Worm (Caenorhabditis elegans) whole organism, mixed stage, embryonic: ENCODE data around the gene F01D5.10.

Experiments
- M03D4.4 ChIP-seq: sonication (generic microtip); optimal IDR thresholded peaks from 2 replicates; lab custom pipeline; 2017; ENCODE audit warnings: mild to moderate bottlenecking, missing genetic modification characterization, missing compliant biosample characterization
- bed-3 ChIP-seq: fragments of 200-800 bp; sonication (Bioruptor generic); optimal IDR thresholded peaks from 3 replicates; lab custom pipeline; 2018; ENCODE audit warnings: mild to moderate bottlenecking, missing genetic modification characterization, moderate library complexity, missing compliant biosample characterization
- blmp-1 ChIP-seq: fragments of 150-350 bp; optimal IDR thresholded peaks from 2 replicates; lab custom pipeline; 2014; ENCODE audit warnings: missing biosample characterization, missing genetic modification characterization
- ceh-39 ChIP-seq: fragments of 150-350 bp; optimal IDR thresholded peaks from 2 replicates; lab custom pipeline; 2014; ENCODE audit warnings: missing biosample characterization, missing genetic modification characterization
- ceh-43 ChIP-seq: fragments of 200-800 bp; sonication (Bioruptor generic); optimal IDR thresholded peaks from 2 replicates; lab custom pipeline; 2018; ENCODE audit warnings: mild to moderate bottlenecking, missing genetic modification characterization, moderate library complexity, missing compliant biosample characterization
- ceh-83 ChIP-seq: fragments of 200-800 bp; sonication (Bioruptor generic); optimal IDR thresholded peaks from 2 replicates; lab custom pipeline; 2018; ENCODE audit warnings: mild to moderate bottlenecking, missing genetic modification characterization, missing compliant biosample characterization
- ces-1 ChIP-seq: fragments of 150-350 bp; optimal IDR thresholded peaks from 2 replicates; lab custom pipeline; 2014; ENCODE audit warnings: missing biosample characterization, missing genetic modification reagents, missing genetic modification characterization
- cnd-1 ChIP-seq: fragments of 200-800 bp; sonication (Bioruptor generic); optimal IDR thresholded peaks from 2 replicates; lab custom pipeline; 2018; ENCODE audit warnings: mild to moderate bottlenecking, missing genetic modification characterization, missing compliant biosample characterization
- drap-1 ChIP-seq: fragments of 200-800 bp; sonication (Bioruptor generic); optimal IDR thresholded peaks from 3 replicates; lab custom pipeline; 2018; ENCODE audit warnings: mild to moderate bottlenecking, missing genetic modification characterization, missing compliant biosample characterization
- elt-1 ChIP-seq: sonication (generic microtip); optimal IDR thresholded peaks from 2 replicates; lab custom pipeline; 2017; ENCODE audit warnings: missing genetic modification characterization, mild to moderate bottlenecking, missing compliant biosample characterization, antibody characterized with exemption, moderate library complexity, borderline replicate concordance; ENCODE audit not compliant: insufficient read depth
- elt-3 ChIP-seq: fragments of 150-350 bp; optimal IDR thresholded peaks from 2 replicates; lab custom pipeline; 2014; ENCODE audit warnings: missing biosample characterization, missing genetic modification characterization
- flh-1 ChIP-seq: fragments of 200-800 bp; sonication (Bioruptor generic); optimal IDR thresholded peaks from 2 replicates; lab custom pipeline; 2018; ENCODE audit warnings: mild to moderate bottlenecking, missing genetic modification characterization, moderate library complexity, missing compliant biosample characterization
- ham-2 ChIP-seq: fragments of 200-800 bp; sonication (Bioruptor generic); optimal IDR thresholded peaks from 2 replicates; lab custom pipeline; 2018; ENCODE audit warnings: mild to moderate bottlenecking, missing genetic modification characterization, missing compliant biosample characterization
- hlh-1 ChIP-seq: fragments of 150-350 bp; optimal IDR thresholded peaks from 2 replicates; lab custom pipeline; 2014; ENCODE audit warnings: missing biosample characterization, missing genetic modification reagents, missing genetic modification characterization
- lin-13 ChIP-seq: fragments of 150-350 bp; optimal IDR thresholded peaks from 2 replicates; lab custom pipeline; 2014; ENCODE audit warnings: missing biosample characterization, missing genetic modification characterization
- lin-32 ChIP-seq: fragments of 200-800 bp; sonication (Bioruptor generic); optimal IDR thresholded peaks from 2 replicates; lab custom pipeline; 2018; ENCODE audit warnings: mild to moderate bottlenecking, missing genetic modification characterization, missing compliant biosample characterization
- lsy-2 ChIP-seq: fragments of 150-350 bp; optimal IDR thresholded peaks from 2 replicates; lab custom pipeline; 2014; ENCODE audit warnings: missing biosample characterization, missing genetic modification characterization
- mab-5 ChIP-seq: fragments of 150-350 bp; optimal IDR thresholded peaks from 2 replicates; lab custom pipeline; 2014; ENCODE audit warnings: missing biosample characterization, missing genetic modification characterization
- mep-1 ChIP-seq: fragments of 150-350 bp; optimal IDR thresholded peaks from 2 replicates; lab custom pipeline; 2017; ENCODE audit warnings: missing biosample characterization, missing genetic modification reagents, missing genetic modification characterization, inconsistent platforms
- mls-2 ChIP-seq: sonication (generic microtip); optimal IDR thresholded peaks from 2 replicates; lab custom pipeline; 2016; ENCODE audit warnings: mild to moderate bottlenecking, missing genetic modification characterization, moderate library complexity, missing compliant biosample characterization
- nhr-12 ChIP-seq: fragments of 150-350 bp; optimal IDR thresholded peaks from 2 replicates; lab custom pipeline; 2014; ENCODE audit warnings: missing biosample characterization, missing genetic modification characterization
- nhr-2 ChIP-seq: fragments of 150-350 bp; optimal IDR thresholded peaks from 2 replicates; lab custom pipeline; 2014; ENCODE audit warnings: missing biosample characterization, missing genetic modification characterization
- nhr-237 ChIP-seq: fragments of 150-350 bp; optimal IDR thresholded peaks from 2 replicates; lab custom pipeline; 2014; ENCODE audit warnings: missing biosample characterization, missing genetic modification characterization
- nhr-28 ChIP-seq: fragments of 150-350 bp; optimal IDR thresholded peaks from 2 replicates; lab custom pipeline; 2014; ENCODE audit warnings: missing biosample characterization, missing genetic modification characterization
- nhr-76 ChIP-seq: sonication (generic microtip); optimal IDR thresholded peaks from 2 replicates; lab custom pipeline; 2017; ENCODE audit warnings: missing biosample characterization, missing genetic modification characterization
- pha-4 ChIP-seq: fragments of 150-350 bp; optimal IDR thresholded peaks from 2 replicates; lab custom pipeline; 2018; ENCODE audit warnings: missing biosample characterization, missing genetic modification reagents, missing genetic modification characterization
- sem-2 ChIP-seq: fragments of 200-800 bp; sonication (Bioruptor generic); optimal IDR thresholded peaks from 2 replicates; lab custom pipeline; 2018; ENCODE audit warnings: mild to moderate bottlenecking, missing genetic modification characterization, missing compliant biosample characterization
- snpc-4 ChIP-seq: fragments of 150-350 bp; optimal IDR thresholded peaks from 2 replicates; lab custom pipeline; 2014; ENCODE audit warnings: missing biosample characterization, missing genetic modification characterization
- sptf-1 ChIP-seq: sonication (generic microtip); optimal IDR thresholded peaks from 2 replicates; lab custom pipeline; 2017; ENCODE audit warnings: mild to moderate bottlenecking, missing genetic modification characterization, moderate library complexity, missing compliant biosample characterization
- tbx-8 ChIP-seq: fragments of 200-800 bp; sonication (Bioruptor generic); optimal IDR thresholded peaks from 2 replicates; lab custom pipeline; 2018; ENCODE audit warnings: mild to moderate bottlenecking, missing genetic modification characterization, moderate library complexity, missing compliant biosample characterization
- unc-120 ChIP-seq: sonication (generic microtip); optimal IDR thresholded peaks from 2 replicates; lab custom pipeline; 2017; ENCODE audit warnings: missing genetic modification characterization, missing compliant biosample characterization; ENCODE audit not compliant: poor library complexity, severe bottlenecking
- unc-39 ChIP-seq: fragments of 150-350 bp; optimal IDR thresholded peaks from 2 replicates; lab custom pipeline; 2014; ENCODE audit warnings: missing biosample characterization, missing genetic modification characterization
- unc-62 ChIP-seq: fragments of 150-350 bp; optimal IDR thresholded peaks from 2 replicates; lab custom pipeline; 2014; ENCODE audit warnings: missing biosample characterization, missing genetic modification reagents, missing genetic modification characterization
- zip-8 ChIP-seq: fragments of 150-350 bp; optimal IDR thresholded peaks from 2 replicates; lab custom pipeline; 2014; ENCODE audit warnings: missing biosample characterization, missing genetic modification characterization
- ztf-11 ChIP-seq: fragments of 150-350 bp; optimal IDR thresholded peaks from 2 replicates; lab custom pipeline; 2014; ENCODE audit warnings: missing biosample characterization, missing genetic modification characterization

F01D5.10 gene

DNA sequence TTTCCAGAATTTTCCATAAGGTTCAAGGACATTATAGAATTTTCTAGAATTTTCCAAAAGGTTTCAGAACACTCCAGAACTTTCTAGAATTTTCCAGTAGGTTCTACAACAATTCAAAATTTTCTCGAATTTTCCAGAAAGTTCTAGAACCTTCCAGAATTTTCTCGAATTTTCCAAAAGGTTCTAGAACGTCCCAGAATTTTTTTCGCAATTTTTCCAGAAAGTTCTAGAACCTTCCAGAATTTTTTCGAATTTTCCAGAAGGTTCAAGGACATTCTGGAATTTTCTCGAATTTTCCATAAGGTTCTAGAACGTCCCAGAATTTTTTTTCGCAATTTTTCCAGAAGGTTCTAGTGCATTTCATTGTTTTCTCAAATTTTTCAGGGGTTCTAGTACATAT is 43.4 kb downstream of the F01D5.10 start:
- TF ChIP-seq mls-2 (tag; lab: Kevin White, UChicago) (no peak), zip-8 (no peak), unc-39 (tag; lab: Kevin White, UChicago) (no peak), lsy-2 (tag; lab: Kevin White, UChicago) (no peak), elt-1 (tag; lab: Kevin White, UChicago) (no peak), sem-2 (GFP tag; lab: Kevin White, UChicago) (no peak), unc-120 (tag; lab: Kevin White, UChicago) (no peak), ceh-43 (GFP tag; lab: Kevin White, UChicago) (no peak), tbx-8 (GFP tag; lab: Kevin White, UChicago) (no peak), nhr-76 (tag; lab: Kevin White, UChicago) (no peak), nhr-12 (tag; lab: Kevin White, UChicago) (no peak), elt-3 (no peak), snpc-4 (tag; lab: Kevin White, UChicago) (no peak), nhr-237 (tag; lab: Kevin White, UChicago) (no peak), ceh-83 (GFP tag; lab: Kevin White, UChicago) (no peak)

DNA sequence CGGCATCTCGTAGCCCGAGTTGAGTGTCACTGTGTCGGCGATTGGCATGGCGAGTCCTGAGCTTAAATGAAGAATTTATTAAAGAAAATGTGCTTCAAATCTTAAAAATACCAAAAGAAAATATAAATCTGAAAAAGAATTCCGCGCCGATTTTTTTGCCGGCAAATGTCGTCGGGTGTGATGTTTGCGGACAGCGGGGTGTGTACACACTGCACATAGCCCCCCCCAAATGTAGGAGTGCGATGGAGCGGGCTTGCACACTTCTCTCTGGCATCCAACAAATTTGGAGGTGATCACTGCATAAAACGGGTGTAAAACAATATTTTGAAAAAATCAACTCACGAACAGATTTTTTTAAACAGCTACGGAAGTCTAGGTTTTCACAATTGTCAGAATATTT is 45.0 kb downstream of the F01D5.10 start, which contains the start of gene Y39G8B.2:
Gene Y39G8B.2 (minus strand): TSS at position 61 of the 400 bp plus-strand sequence.
- TF ChIP-seq lsy-2 (tag; lab: Kevin White, UChicago) (peak; percentile 86), lin-32 (GFP tag; lab: Kevin White, UChicago) (no peak), ham-2 (peak; percentile 67), mls-2 (tag; lab: Kevin White, UChicago) (peak; percentile 70), cnd-1 (tag; lab: Kevin White, UChicago) (peak; percentile 78), bed-3 (GFP tag; lab: Kevin White, UChicago) (no peak), unc-120 (tag; lab: Kevin White, UChicago) (peak; percentile 96), sptf-1 (tag; lab: Kevin White, UChicago) (peak; percentile 82), sem-2 (GFP tag; lab: Kevin White, UChicago) (no peak), ztf-11 (peak; percentile 41), lin-13 (peak; percentile 91), nhr-237 (tag; lab: Kevin White, UChicago) (peak; percentile 79), blmp-1 (tag; lab: Kevin White, UChicago) (no peak), mab-5 (tag; lab: Kevin White, UChicago) (no peak), nhr-12 (tag; lab: Kevin White, UChicago) (no peak), hlh-1 (peak; percentile 47), flh-1 (no peak), elt-3 (no peak), nhr-76 (tag; lab: Kevin White, UChicago) (no peak), unc-39 (tag; lab: Kevin White, UChicago) (no peak), ceh-43 (GFP tag; lab: Kevin White, UChicago) (peak; percentile 38), ceh-39 (tag; lab: Kevin White, UChicago) (peak; percentile 66), tbx-8 (GFP tag; lab: Kevin White, UChicago) (peak; percentile 30), elt-1 (tag; lab: Kevin White, UChicago) (no peak), snpc-4 (tag; lab: Kevin White, UChicago) (no peak), M03D4.4 (tag; lab: Kevin White, UChicago) (peak; percentile 34), zip-8 (no peak), drap-1 (GFP tag; lab: Kevin White, UChicago) (peak; percentile 66), nhr-2 (tag; lab: Kevin White, UChicago) (no peak), unc-62 (GFP tag; lab: Kevin White, UChicago) (peak; percentile 13), mep-1 (tag; lab: Kevin White, UChicago) (peak; percentile 82), ces-1 (peak; percentile 55), nhr-28 (tag; lab: Kevin White, UChicago) (no peak), pha-4 (peak; percentile 90), ceh-83 (GFP tag; lab: Kevin White, UChicago) (peak; percentile 52)

DNA sequence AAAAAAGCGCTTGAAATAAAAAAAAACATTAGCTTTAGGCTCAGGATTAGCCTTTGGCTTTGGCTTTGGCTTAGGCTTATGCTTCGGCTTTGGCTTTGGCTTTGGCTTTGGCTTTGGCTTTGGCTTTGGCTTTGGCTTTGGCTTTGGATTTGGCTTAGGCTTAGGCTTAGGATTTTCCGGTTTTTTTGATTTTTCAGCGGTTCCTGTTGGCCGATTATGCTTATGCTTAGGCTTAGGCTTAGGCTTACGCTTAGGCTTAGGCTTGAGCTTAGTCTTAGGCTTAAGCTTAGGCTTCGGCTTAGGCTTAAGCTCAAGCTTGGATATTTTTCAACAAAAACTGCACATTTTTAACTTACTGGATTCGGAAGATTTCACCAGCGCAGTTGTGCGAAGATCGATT is 47.0 kb downstream of the F01D5.10 start:
- TF ChIP-seq ceh-83 (GFP tag; lab: Kevin White, UChicago) (no peak), flh-1 (no peak), unc-62 (GFP tag; lab: Kevin White, UChicago) (no peak), nhr-12 (tag; lab: Kevin White, UChicago) (no peak), ceh-39 (tag; lab: Kevin White, UChicago) (no peak), unc-39 (tag; lab: Kevin White, UChicago) (no peak), elt-1 (tag; lab: Kevin White, UChicago) (no peak), ham-2 (no peak)
